Fruit fly (Drosophila melanogaster): ENCODE data around the gene CecA1.
A peak's percentile ranks its signal among the peaks of the same experiment; 100 is the strongest.

Gene CecA1

DNA sequence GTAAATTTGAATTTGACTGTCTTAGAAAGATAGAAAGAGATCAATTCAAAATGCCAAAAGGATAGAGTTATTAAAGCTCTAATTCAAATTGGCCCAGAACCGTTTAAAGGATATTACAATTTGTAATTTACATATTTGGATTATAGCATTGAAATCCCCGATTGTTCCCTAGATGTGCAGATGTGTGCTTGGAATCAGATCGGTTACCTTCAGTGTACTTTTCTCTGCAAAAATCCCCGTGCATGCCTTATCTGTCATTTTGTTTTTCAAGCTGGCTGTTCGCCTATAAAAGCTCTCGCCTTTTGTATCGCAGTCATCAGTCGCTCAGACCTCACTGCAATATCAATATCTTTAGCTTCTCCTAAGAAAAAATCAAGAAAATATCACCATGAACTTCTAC, at the start of gene CecA1:
CecA1 (plus strand) TSS at position 315 of the 400 bp plus-strand sequence.
- TF ChIP-seq CG17801 (GFP tag; optimal IDR thresholded peaks at IDR 0.05; ENCODE audit: partially characterized antibody) = no peak

- no peak for TF ChIP-seq CG17801 (GFP tag; optimal IDR thresholded peaks at IDR 0.05; ENCODE audit: partially characterized antibody)
These were observed 47.4 kb upstream of the CecA1 start for dm6 chr3R:30163228-30163627.

DNA sequence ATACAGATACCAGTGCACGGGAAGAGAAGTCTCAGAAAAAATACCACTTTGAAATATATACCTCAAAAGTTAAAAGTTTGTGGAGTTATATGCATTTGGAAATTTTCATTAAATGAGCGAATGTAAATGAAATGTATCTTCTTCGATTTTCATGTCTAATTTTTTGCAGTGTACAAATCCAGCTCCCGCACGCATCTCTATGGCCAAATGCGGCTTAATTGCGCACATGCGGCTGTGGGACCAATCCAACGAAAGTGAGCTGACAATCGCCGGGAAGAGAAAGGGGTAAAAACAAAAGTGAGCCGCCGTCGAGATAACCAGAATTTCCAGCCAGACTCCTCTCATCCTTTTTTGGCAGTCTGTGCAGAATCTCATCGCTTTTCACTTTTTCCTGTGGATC, 46.5 kb upstream of the CecA1 start:
- TF ChIP-seq CG17801 (GFP tag; optimal IDR thresholded peaks at IDR 0.05; ENCODE audit: partially characterized antibody) = no peak

DNA sequence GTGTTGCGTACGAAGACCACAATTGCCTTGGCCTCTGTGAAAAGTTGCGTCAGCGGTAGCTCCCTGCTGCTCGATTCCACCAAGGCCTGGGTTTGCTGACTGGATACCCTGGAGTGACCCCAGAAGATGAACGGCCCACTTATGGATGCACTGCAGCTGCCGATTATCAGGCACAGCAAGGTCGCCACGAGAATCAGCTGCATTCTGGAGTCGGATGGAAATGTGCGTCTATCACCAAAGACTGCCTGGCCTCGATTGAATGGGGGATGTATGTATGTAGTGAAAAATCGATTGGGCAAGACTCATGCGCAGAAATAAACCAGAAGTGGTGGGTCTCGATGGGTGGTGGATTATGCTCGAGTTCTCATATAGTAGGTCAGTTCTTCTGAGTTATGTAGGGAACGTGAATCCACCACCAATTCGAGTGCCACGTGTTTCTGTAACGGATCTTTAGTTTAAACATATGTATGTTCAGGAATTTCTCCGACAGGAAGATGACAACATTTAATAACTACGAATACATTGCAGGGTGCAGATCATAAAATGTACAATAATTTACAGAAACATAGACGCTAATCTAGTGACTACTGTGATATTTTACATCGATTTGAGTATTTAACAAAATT, 44.4 kb upstream of the CecA1 start, which contains the start of gene VhaAC45RP:
VhaAC45RP (minus strand) TSS at position 261 of the 626 bp plus-strand sequence.
- no peak for TF ChIP-seq CG17801 (GFP tag; optimal IDR thresholded peaks at IDR 0.05; ENCODE audit: partially characterized antibody)

DNA sequence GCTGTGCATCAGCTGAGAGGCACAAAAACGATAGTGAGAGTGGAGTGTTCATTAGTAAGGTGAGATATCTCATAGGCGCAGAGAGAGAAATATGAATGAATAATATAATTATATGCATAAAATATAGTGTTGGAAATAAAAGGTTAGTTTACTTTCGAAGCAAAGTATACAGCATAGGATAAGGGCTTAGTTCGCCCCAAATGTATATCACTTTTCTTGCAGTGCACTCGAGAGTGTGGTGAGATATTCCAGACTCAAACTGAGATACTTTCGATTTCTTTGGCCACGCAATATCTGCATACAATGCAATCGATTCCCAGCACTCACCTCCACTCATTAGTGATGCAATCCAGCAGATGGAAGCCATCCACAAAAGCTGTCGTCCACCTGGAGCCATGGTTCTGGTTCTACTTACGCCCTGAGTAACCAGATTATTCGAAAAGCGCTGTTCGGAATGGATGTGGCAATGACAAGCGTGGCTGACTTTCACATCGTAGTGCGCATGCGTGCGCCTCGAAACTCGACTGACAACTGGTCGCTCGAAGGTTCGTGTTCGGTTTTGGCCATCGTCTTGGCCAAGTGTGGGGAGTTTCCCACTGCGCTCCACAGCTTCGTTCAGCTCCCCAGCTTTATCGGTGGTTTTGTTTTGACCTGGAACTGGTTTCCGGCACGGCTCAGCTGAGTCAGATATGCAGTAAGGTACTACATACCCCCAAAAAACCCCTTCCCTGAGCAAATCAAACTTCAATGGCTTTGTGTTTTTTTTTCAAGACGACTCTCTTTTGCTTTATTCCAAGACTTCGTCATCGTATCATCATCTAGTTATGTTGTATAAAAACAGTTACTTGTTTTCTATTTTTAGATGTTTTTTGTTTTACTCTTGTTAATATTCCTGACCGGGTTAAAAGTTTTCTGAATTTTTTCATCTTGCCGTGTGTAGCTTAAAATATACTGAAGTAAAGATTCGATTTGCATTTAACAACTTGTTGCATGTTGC, 39.7 kb upstream of the CecA1 start, which contains the start of gene Rsod:
Rsod (minus strand) TSS at position 537 of the 997 bp plus-strand sequence.
- TF ChIP-seq CG17801 (GFP tag; optimal IDR thresholded peaks at IDR 0.05; ENCODE audit: partially characterized antibody) = no peak

DNA sequence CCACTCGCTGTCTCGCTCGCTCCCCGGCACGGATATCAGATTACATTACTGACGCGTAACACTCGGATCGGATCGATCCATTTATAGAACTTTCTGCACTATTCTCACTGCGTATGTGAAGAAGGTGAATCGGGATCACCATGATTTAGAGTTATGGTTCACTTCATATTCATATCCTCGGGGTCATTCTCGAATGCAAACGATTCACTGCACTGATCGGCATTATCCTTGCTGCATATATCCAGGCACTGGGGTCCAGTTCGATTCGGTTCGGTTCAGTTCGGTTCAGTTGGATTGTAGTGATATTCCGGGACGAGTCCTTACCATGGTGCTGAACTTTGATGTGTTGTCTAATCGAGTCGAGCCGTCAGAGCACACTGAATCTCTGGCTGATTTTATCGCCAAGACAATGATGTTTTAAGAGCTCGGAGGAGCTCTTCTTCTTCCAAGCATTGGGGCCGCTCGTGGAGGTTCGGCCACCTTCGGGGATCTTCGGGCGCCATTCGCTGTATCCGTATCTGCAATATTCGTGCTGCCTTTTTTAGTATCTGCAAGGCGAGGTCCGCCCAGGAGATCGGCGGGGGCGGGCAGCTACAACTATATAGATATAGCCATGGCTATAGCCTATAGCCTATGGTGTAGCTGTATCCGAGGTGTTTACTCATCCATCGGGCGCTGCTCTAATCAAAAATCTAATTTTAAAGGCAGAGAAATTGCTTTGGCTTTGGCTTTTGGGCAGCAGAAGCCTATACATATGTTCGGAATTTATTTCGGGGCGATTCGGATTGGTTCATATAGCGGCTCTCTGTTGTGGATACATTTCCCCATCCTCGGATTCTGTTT, 36.3 kb upstream of the CecA1 start, which contains the start of gene Mlc2:
Mlc2 (minus strand) TSS at position 392 of the 843 bp plus-strand sequence.
- TF ChIP-seq CG17801 (GFP tag; optimal IDR thresholded peaks at IDR 0.05; ENCODE audit: partially characterized antibody) = no peak

DNA sequence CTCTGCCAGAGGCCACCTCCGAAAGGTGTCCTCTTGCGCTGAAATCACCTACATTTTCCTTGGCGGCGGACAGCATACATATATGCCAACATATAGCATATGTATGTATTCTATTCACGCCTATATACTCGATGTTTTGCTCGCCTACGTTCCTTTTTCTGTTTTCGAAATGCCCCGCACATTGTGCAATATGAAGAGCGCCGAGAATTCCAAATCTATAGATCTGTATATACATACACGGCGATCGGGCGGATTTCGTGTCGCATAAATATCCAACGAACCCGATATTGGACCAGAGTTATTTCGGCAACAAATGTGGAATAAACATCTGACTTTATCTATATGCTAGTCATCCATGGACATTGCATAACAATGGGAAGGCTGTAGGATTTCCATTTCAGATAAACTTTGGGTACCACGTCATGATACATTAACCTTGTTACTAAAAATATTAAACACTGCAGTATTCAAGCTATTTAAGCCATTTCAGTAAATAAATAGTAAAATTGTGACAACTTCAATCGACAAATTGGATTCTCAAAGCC, 35.6 kb upstream of the CecA1 start:
- TF ChIP-seq CG17801 (GFP tag; optimal IDR thresholded peaks at IDR 0.05; ENCODE audit: partially characterized antibody) = no peak

dm6 chr3R:30176314-30176713, 34.4 kb upstream of the CecA1 start:
- TF ChIP-seq CG17801 (GFP tag; optimal IDR thresholded peaks at IDR 0.05; ENCODE audit: partially characterized antibody) = no peak

DNA sequence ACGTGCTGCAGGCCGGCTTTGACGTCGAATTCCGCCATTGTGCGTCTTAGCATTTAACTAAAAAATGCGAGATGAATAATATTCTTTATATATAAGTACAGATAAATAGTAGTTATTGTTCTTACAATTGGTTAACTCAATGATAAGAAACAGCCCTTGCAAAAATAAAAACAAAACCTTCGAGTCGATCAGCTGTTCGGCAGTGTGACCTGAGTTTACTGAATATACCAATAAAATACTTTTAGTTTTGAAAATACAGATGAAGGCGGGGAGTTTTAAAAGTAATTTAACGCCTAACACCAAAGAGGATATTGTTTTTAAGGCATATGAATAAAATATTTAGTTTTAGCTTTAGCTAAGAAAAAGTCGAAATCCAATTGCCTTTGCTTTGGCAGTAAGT, 33.2 kb upstream of the CecA1 start, which contains the start of the genes CG1983 and CG15530:
CG1983 (minus strand) TSS at position 207 of the 400 bp plus-strand sequence.
CG15530 (plus strand) TSS at position 384 of the 400 bp plus-strand sequence.
- TF ChIP-seq CG17801 (GFP tag; optimal IDR thresholded peaks at IDR 0.05; ENCODE audit: partially characterized antibody) = no peak

dm6 chr3R:30179934-30180333, 30.7 kb upstream of the CecA1 start, which contains the start of gene Bet5:
TSS of gene Bet5 (plus strand) at chr3R:30180232.
- TF ChIP-seq CG17801 (GFP tag; optimal IDR thresholded peaks at IDR 0.05; ENCODE audit: partially characterized antibody) = no peak

DNA sequence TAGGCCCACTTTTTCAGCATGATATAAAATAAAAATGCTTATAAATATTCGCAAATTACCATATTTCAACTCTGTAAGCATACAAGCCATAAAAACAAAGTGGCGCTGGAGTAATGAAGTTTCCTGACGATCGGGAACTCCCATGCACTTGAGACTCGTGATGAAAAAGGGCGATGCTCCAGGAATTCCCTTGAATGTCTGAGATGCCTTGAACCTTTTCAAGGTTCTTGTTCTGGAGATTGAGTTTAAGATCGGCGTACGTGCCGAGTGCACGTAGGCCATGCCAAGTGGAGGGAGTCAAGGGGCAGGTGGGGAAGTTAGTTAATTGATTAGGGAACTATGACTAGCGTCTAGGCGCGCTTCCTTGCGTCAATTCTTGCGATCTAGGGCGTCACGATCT, 26.8 kb upstream of the CecA1 start:
- TF ChIP-seq CG17801 (GFP tag; optimal IDR thresholded peaks at IDR 0.05; ENCODE audit: partially characterized antibody) = no peak

dm6 chr3R:30189398-30189797, 21.3 kb upstream of the CecA1 start:
- peak; percentile 14 for TF ChIP-seq CG17801 (GFP tag; optimal IDR thresholded peaks at IDR 0.05; ENCODE audit: partially characterized antibody)

dm6 chr3R:30189836-30190235, 20.8 kb upstream of the CecA1 start:
- TF ChIP-seq CG17801 (GFP tag; optimal IDR thresholded peaks at IDR 0.05; ENCODE audit: partially characterized antibody) = no peak

DNA sequence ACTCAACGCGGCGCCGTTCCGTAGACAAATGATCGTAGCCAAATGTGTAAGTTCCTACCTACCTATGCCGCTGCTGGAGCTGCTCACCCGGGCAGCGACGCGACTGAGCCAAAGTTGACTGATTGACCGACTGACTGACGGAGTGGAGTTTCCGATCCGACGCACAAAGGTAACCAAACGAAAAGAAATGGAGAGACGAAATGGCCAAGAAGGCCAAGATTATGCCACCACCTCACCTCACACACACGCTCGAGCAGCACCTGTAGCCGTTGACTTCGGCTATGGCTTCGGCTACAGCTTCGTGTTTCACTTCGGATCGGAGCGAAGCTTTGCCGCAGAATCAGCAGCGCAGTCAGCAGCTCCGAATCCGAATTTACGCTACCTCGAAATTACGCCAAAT, 19.6 kb upstream of the CecA1 start, which contains the start of gene CG9747:
CG9747 (minus strand) TSS at position 206 of the 400 bp plus-strand sequence.
- no peak for TF ChIP-seq CG17801 (GFP tag; optimal IDR thresholded peaks at IDR 0.05; ENCODE audit: partially characterized antibody)

Data from ovary, adult (tissue).